Fruit fly (Drosophila melanogaster) whole organism, embryonic: ENCODE results near the gene Cln7.

ENCODE experiments used
- Atf-2 ChIP-seq: fragments of 200-800 bp; sonication (Bioruptor generic); optimal IDR thresholded peaks from 2 replicates; lab custom pipeline; 2016; ENCODE audit warnings: missing biosample characterization, missing genetic modification characterization
- Atf6 ChIP-seq: fragments of 200-800 bp; sonication (Bioruptor generic); IDR thresholded peaks from 2 replicates; pipeline ENCODE4 v1.3.6; 2022; ENCODE audit warnings: missing biosample characterization, missing genetic modification characterization
- CG11695 ChIP-seq: fragments of 200-800 bp; sonication (Bioruptor generic); IDR thresholded peaks from 3 replicates; pipeline ENCODE4 v1.3.6; 2022; ENCODE audit warnings: missing biosample characterization, missing genetic modification characterization
- CG12236 ChIP-seq: fragments of 200-800 bp; sonication (Bioruptor generic); optimal IDR thresholded peaks from 2 replicates; lab custom pipeline; 2016; ENCODE audit warnings: missing biosample characterization, missing genetic modification characterization
- CG12299 ChIP-seq: fragments of 200-800 bp; sonication (Bioruptor generic); optimal IDR thresholded peaks from 2 replicates; lab custom pipeline; 2018; ENCODE audit warnings: missing biosample characterization, mild to moderate bottlenecking, missing genetic modification characterization
- CG13123 ChIP-seq: fragments of 200-800 bp; sonication (Bioruptor generic); optimal IDR thresholded peaks from 2 replicates; lab custom pipeline; 2016; ENCODE audit warnings: missing biosample characterization, missing genetic modification characterization
- CG13424 ChIP-seq: fragments of 200-800 bp; sonication (Bioruptor generic); optimal IDR thresholded peaks from 2 replicates; lab custom pipeline; 2019; ENCODE audit warnings: missing biosample characterization, mild to moderate bottlenecking, missing genetic modification characterization, moderate library complexity
- CG14014 ChIP-seq: fragments of 200-800 bp; sonication (Bioruptor generic); IDR thresholded peaks from 2 replicates; pipeline ENCODE4 v1.3.6; 2022; ENCODE audit warnings: missing biosample characterization, missing genetic modification characterization
- CG14050 ChIP-seq: fragments of 200-800 bp; sonication (Bioruptor generic); IDR thresholded peaks from 3 replicates; pipeline ENCODE4 v1.3.6; 2022; ENCODE audit warnings: missing biosample characterization, missing genetic modification characterization
- CG15514 ChIP-seq: fragments of 200-800 bp; sonication (Bioruptor generic); optimal IDR thresholded peaks from 3 replicates; lab custom pipeline; 2017; ENCODE audit warnings: missing biosample characterization, missing genetic modification characterization, mild to moderate bottlenecking, moderate library complexity, missing genetic modification reagents
- CG18262 ChIP-seq: fragments of 200-800 bp; optimal IDR thresholded peaks from 3 replicates; lab custom pipeline; 2019; ENCODE audit warnings: missing biosample characterization, mild to moderate bottlenecking, missing genetic modification characterization, moderate library complexity
- CG33557 ChIP-seq: fragments of 200-800 bp; sonication (Bioruptor generic); optimal IDR thresholded peaks from 2 replicates; lab custom pipeline; 2019; ENCODE audit warnings: missing biosample characterization, mild to moderate bottlenecking, missing genetic modification characterization, moderate library complexity
- CG3838 ChIP-seq: fragments of 200-800 bp; sonication (Bioruptor generic); optimal IDR thresholded peaks from 3 replicates; lab custom pipeline; 2016; ENCODE audit warnings: missing biosample characterization, missing genetic modification characterization
- CG4328 ChIP-seq: fragments of 200-800 bp; sonication (Bioruptor generic); optimal IDR thresholded peaks from 3 replicates; lab custom pipeline; 2017; ENCODE audit warnings: missing biosample characterization, missing genetic modification reagents, missing genetic modification characterization
- CG6272 ChIP-seq: fragments of 200-800 bp; sonication (Bioruptor generic); IDR thresholded peaks from 2 replicates; pipeline ENCODE4 v1.3.6; 2022; ENCODE audit warnings: missing biosample characterization, missing genetic modification characterization
- CG8281 ChIP-seq: fragments of 200-800 bp; sonication (Bioruptor generic); optimal IDR thresholded peaks from 2 replicates; lab custom pipeline; 2018; ENCODE audit warnings: missing biosample characterization, mild to moderate bottlenecking, missing genetic modification characterization, moderate library complexity
- CG8924 ChIP-seq: fragments of 200-800 bp; optimal IDR thresholded peaks from 3 replicates; lab custom pipeline; 2019; ENCODE audit warnings: missing biosample characterization, mild to moderate bottlenecking, missing genetic modification characterization, moderate library complexity
- Camta ChIP-seq: fragments of 200-800 bp; sonication (Bioruptor generic); optimal IDR thresholded peaks from 2 replicates; lab custom pipeline; 2016; ENCODE audit warnings: missing biosample characterization, missing genetic modification characterization
- Dfd ChIP-seq, 2 experiments: fragments of >200 bp; optimal IDR thresholded peaks; 2 replicates each; lab custom pipeline; 2017; ENCODE audit warnings: missing biosample characterization in 2 of 2, missing genetic modification characterization in 2 of 2
- HmgZ ChIP-seq: fragments of 200-800 bp; sonication (Bioruptor generic); optimal IDR thresholded peaks from 2 replicates; lab custom pipeline; 2018; ENCODE audit warnings: missing biosample characterization, mild to moderate bottlenecking, missing genetic modification characterization
- Lim3 ChIP-seq: fragments of 200-800 bp; sonication (Bioruptor generic); IDR thresholded peaks from 2 replicates; pipeline ENCODE4 v1.3.6; 2022; ENCODE audit warnings: missing biosample characterization, missing genetic modification characterization
- Mes4 ChIP-seq: fragments of 200-800 bp; sonication (Bioruptor generic); optimal IDR thresholded peaks from 2 replicates; lab custom pipeline; 2016; ENCODE audit warnings: missing biosample characterization, missing genetic modification characterization
- Nf-YC ChIP-seq: fragments of 200-800 bp; optimal IDR thresholded peaks from 3 replicates; lab custom pipeline; 2019; ENCODE audit warnings: missing biosample characterization, mild to moderate bottlenecking, missing genetic modification characterization, moderate library complexity
- Sox100B ChIP-seq: fragments of 200-800 bp; sonication (Bioruptor generic); optimal IDR thresholded peaks from 3 replicates; lab custom pipeline; 2018; ENCODE audit warnings: missing biosample characterization, mild to moderate bottlenecking, missing genetic modification characterization
- Spps ChIP-seq: fragments of 200-800 bp; sonication (Bioruptor generic); optimal IDR thresholded peaks from 2 replicates; lab custom pipeline; 2018; ENCODE audit warnings: missing biosample characterization, mild to moderate bottlenecking, missing genetic modification characterization
- Usf ChIP-seq: fragments of 200-800 bp; sonication (Bioruptor generic); optimal IDR thresholded peaks from 2 replicates; lab custom pipeline; 2017; ENCODE audit warnings: missing genotype, missing biosample characterization, missing genetic modification characterization
- YL-1 ChIP-seq: fragments of 200-800 bp; sonication (Bioruptor generic); optimal IDR thresholded peaks from 3 replicates; lab custom pipeline; 2017; ENCODE audit warnings: missing biosample characterization, mild to moderate bottlenecking, missing genetic modification characterization
- bowl ChIP-seq: fragments of 200-800 bp; sonication (Bioruptor generic); IDR thresholded peaks from 2 replicates; pipeline ENCODE4 v1.3.6; 2022; ENCODE audit warnings: missing biosample characterization, missing genetic modification characterization
- bsh ChIP-seq, 2 experiments: fragments of 200-800 bp; sonication (Bioruptor generic); optimal IDR thresholded peaks; 2 replicates each; lab custom pipeline; 2017 to 2018; ENCODE audit warnings: mild to moderate bottlenecking in 2 of 2, missing biosample characterization in 2 of 2, missing genetic modification characterization in 2 of 2, moderate library complexity in 1 of 2
- chn ChIP-seq: fragments of 200-800 bp; sonication (Bioruptor generic); optimal IDR thresholded peaks from 2 replicates; lab custom pipeline; 2016; ENCODE audit warnings: missing biosample characterization, missing genetic modification characterization
- ci ChIP-seq: fragments of 200-800 bp; sonication (Bioruptor generic); IDR thresholded peaks from 3 replicates; pipeline ENCODE4 v1.3.6; 2022; ENCODE audit warnings: missing biosample characterization, missing genetic modification characterization
- dmrt11E ChIP-seq: fragments of 200-800 bp; sonication (Bioruptor generic); optimal IDR thresholded peaks from 3 replicates; lab custom pipeline; 2018; ENCODE audit warnings: missing biosample characterization, mild to moderate bottlenecking, missing genetic modification characterization, moderate library complexity
- emc ChIP-seq: fragments of 200-800 bp; sonication (Bioruptor generic); optimal IDR thresholded peaks from 2 replicates; lab custom pipeline; 2016; ENCODE audit warnings: missing biosample characterization, missing genetic modification characterization
- esg ChIP-seq: fragments of 200-800 bp; sonication (Bioruptor generic); conservative IDR thresholded peaks from 2 replicates; pipeline ENCODE4 v1.3.6; 2022; ENCODE audit warnings: missing biosample characterization, missing genetic modification characterization
- fru ChIP-seq: fragments of >200 bp; optimal IDR thresholded peaks from 2 replicates; lab custom pipeline; 2017
- knrl ChIP-seq: fragments of 200-800 bp; sonication (Bioruptor generic); IDR thresholded peaks from 3 replicates; pipeline ENCODE4 v1.3.6; 2022; ENCODE audit warnings: missing biosample characterization, missing genetic modification characterization; ENCODE audit not compliant: partially characterized antibody
- luna ChIP-seq: fragments of 200-800 bp; sonication (Bioruptor generic); optimal IDR thresholded peaks from 2 replicates; lab custom pipeline; 2016; ENCODE audit warnings: missing biosample characterization, missing genetic modification characterization
- maf-S ChIP-seq: fragments of 200-800 bp; sonication (Bioruptor generic); optimal IDR thresholded peaks from 2 replicates; lab custom pipeline; 2016; ENCODE audit warnings: missing biosample characterization, missing genetic modification characterization
- nau ChIP-seq: fragments of 200-800 bp; sonication (Bioruptor generic); optimal IDR thresholded peaks from 3 replicates; lab custom pipeline; 2017; ENCODE audit warnings: missing biosample characterization, mild to moderate bottlenecking, missing genetic modification characterization, missing genetic modification reagents
- nmo ChIP-seq: fragments of 200-800 bp; sonication (Bioruptor generic); optimal IDR thresholded peaks from 2 replicates; lab custom pipeline; 2018; ENCODE audit warnings: missing biosample characterization, mild to moderate bottlenecking, missing genetic modification characterization, moderate library complexity
- pan ChIP-seq, 4 experiments: fragments of >200 bp in 3 of 4; fragments of 200-800 bp in 1 of 4; sonication (Bioruptor generic) in 1 of 4; optimal IDR thresholded peaks in 3 of 4; IDR thresholded peaks in 1 of 4; 2 replicates each; pipeline versions ENCODE4 v1.3.6 to Lab custom; 2017 to 2022; ENCODE audit warnings: missing biosample characterization in 2 of 4, missing genetic modification characterization in 2 of 4, mixed read lengths in 1 of 4
- pb ChIP-seq: fragments of 200-800 bp; sonication (Bioruptor generic); optimal IDR thresholded peaks from 3 replicates; lab custom pipeline; 2016; ENCODE audit warnings: missing biosample characterization, missing genetic modification characterization
- pfk ChIP-seq: fragments of 200-800 bp; sonication (Bioruptor generic); optimal IDR thresholded peaks from 2 replicates; lab custom pipeline; 2018; ENCODE audit warnings: missing biosample characterization, mild to moderate bottlenecking, missing genetic modification characterization, moderate library complexity
- phol ChIP-seq: fragments of 200-800 bp; sonication (Bioruptor generic); optimal IDR thresholded peaks from 3 replicates; lab custom pipeline; 2018; ENCODE audit warnings: missing biosample characterization, mild to moderate bottlenecking, missing genetic modification characterization, moderate library complexity
- pita ChIP-seq: fragments of 200-800 bp; sonication (Bioruptor generic); optimal IDR thresholded peaks from 2 replicates; lab custom pipeline; 2017; ENCODE audit warnings: missing biosample characterization, mild to moderate bottlenecking, missing genetic modification characterization
- pnt ChIP-seq: fragments of 200-800 bp; sonication (Bioruptor generic); optimal IDR thresholded peaks from 3 replicates; lab custom pipeline; 2016; ENCODE audit warnings: missing biosample characterization, missing genetic modification characterization
- prd ChIP-seq, 3 experiments: fragments of >200 bp in 2 of 3; fragments of 200-800 bp in 1 of 3; sonication (Bioruptor generic) in 1 of 3; optimal IDR thresholded peaks in 2 of 3; IDR thresholded peaks in 1 of 3; 2 replicates in 2 of 3; 3 replicates in 1 of 3; pipeline versions ENCODE4 v1.3.6 to Lab custom; 2017 to 2022; ENCODE audit warnings: missing biosample characterization in 1 of 3, missing genetic modification characterization in 1 of 3
- wek ChIP-seq: fragments of 200-800 bp; sonication (Bioruptor generic); optimal IDR thresholded peaks from 3 replicates; lab custom pipeline; 2018; ENCODE audit warnings: missing biosample characterization, mild to moderate bottlenecking, missing genetic modification characterization, moderate library complexity
- zf30C ChIP-seq: fragments of 200-800 bp; sonication (Bioruptor generic); optimal IDR thresholded peaks from 3 replicates; lab custom pipeline; 2018; ENCODE audit warnings: missing biosample characterization, mild to moderate bottlenecking, missing genetic modification characterization

The Cln7 gene

dm6 chr3L:7339216-7339742 is 5.7 kb downstream of the Cln7 start, which contains the start of the genes lark and eco (continued):
- TF ChIP-seq CG15514 (GFP tag; lab: Kevin White, UChicago) (peak; percentile 6), Atf-2 (no peak), ci (GFP tag; lab: Robert Waterston, UW) (no peak; the same call in 2 of the 3 replicates), nau (GFP tag; lab: Kevin White, UChicago) (no peak), maf-S (GFP tag; lab: Kevin White, UChicago) (no peak), Spps (tag; lab: Kevin White, UChicago) (no peak), YL-1 (GFP tag; lab: Kevin White, UChicago) (peak; percentile 96), esg (GFP tag; lab: Robert Waterston, UW) (no peak), CG8924 (tag; lab: Kevin White, UChicago) (peak; percentile 4), Nf-YC (tag; lab: Kevin White, UChicago) (peak; percentile 1), chn (GFP tag; lab: Kevin White, UChicago) (no peak), pfk (GFP tag; lab: Kevin White, UChicago) (no peak), nmo (GFP tag; lab: Kevin White, UChicago) (peak; percentile 33), Lim3 (GFP tag; lab: Robert Waterston, UW) (no peak), luna (GFP tag; lab: Kevin White, UChicago) (no peak), CG33557 (GFP tag; lab: Kevin White, UChicago) (peak; percentile 2), CG11695 (GFP tag; lab: Robert Waterston, UW) (no peak), pita (no peak), Mes4 (GFP tag; lab: Kevin White, UChicago) (no peak), CG18262 (tag; lab: Kevin White, UChicago) (no peak), knrl (GFP tag; lab: Robert Waterston, UW) (no peak), CG6272 (GFP tag; lab: Robert Waterston, UW) (no peak), Sox100B (no peak), dmrt11E (tag; lab: Kevin White, UChicago) (no peak), bowl (GFP tag; lab: Robert Waterston, UW) (no peak), pan (optimal IDR thresholded peaks at IDR 0.05; lab: Kevin White, UChicago) (no peak), pan (GFP tag; optimal IDR thresholded peaks at IDR 0.05 in 1 of 2, IDR thresholded peaks at IDR 0.05 in 1 of 2) (no peak), CG13123 (GFP tag; lab: Kevin White, UChicago) (no peak), CG12236 (GFP tag; lab: Kevin White, UChicago) (no peak), Atf6 (GFP tag; lab: Robert Waterston, UW) (0 out of 2 replicates have a peak, but pooled peaks have one; percentile 9), CG3838 (no peak), CG8281 (tag; lab: Kevin White, UChicago) (no peak), Camta (no peak), pb (GFP tag; lab: Kevin White, UChicago) (no peak), CG4328 (GFP tag; lab: Kevin White, UChicago) (no peak), phol (peak; percentile 98), bsh (GFP tag; optimal IDR thresholded peaks at IDR 0.05; lab: Kevin White, UChicago) (peak in 1 of 2 experiments; percentile 17), Dfd (GFP tag; optimal IDR thresholded peaks at IDR 0.05; lab: Kevin White, UChicago) (no peak), HmgZ (tag; lab: Kevin White, UChicago) (no peak), Usf (GFP tag; lab: Kevin White, UChicago) (no peak), CG14014 (GFP tag; lab: Robert Waterston, UW) (no peak), prd (optimal IDR thresholded peaks at IDR 0.05; lab: Kevin White, UChicago) (no peak), prd (GFP tag; IDR thresholded peaks at IDR 0.05; lab: Robert Waterston, UW) (no peak), CG13424 (tag; lab: Kevin White, UChicago) (no peak), emc (GFP tag; lab: Kevin White, UChicago) (no peak), wek (GFP tag; lab: Kevin White, UChicago) (peak; percentile 4), fru (no peak), pnt (no peak), CG12299 (peak; percentile 60), zf30C (no peak), CG14050 (GFP tag; lab: Robert Waterston, UW) (no peak)
- TF ChIP-seq, all 482 proteins: peak for 54
